Worm (Caenorhabditis elegans): ENCODE measurements around the gene srg-40.

The srg-40 gene

ce11 chrV:11200316-11200715 is 35.9 kb upstream of the srg-40 start, which contains the start of gene K10D6.3:
Gene K10D6.3, plus strand, starts transcription at chrV:11200616.
- TF ChIP-seq ceh-39 (tag; optimal IDR thresholded peaks at IDR 0.05) (no peak), drap-1 (GFP tag; optimal IDR thresholded peaks at IDR 0.05) (no peak), blmp-1 (tag; optimal IDR thresholded peaks at IDR 0.05) (no peak), nhr-237 (tag; optimal IDR thresholded peaks at IDR 0.05) (no peak), snpc-4 (tag; optimal IDR thresholded peaks at IDR 0.05) (no peak), pha-4 (tag; optimal IDR thresholded peaks at IDR 0.05) (no peak), lin-32 (GFP tag; optimal IDR thresholded peaks at IDR 0.05) (no peak), M03D4.4 (tag; optimal IDR thresholded peaks at IDR 0.05) (no peak), sptf-1 (tag; optimal IDR thresholded peaks at IDR 0.05) (no peak), ztf-11 (tag; optimal IDR thresholded peaks at IDR 0.05) (no peak), hlh-1 (tag; optimal IDR thresholded peaks at IDR 0.05) (no peak), nhr-2 (tag; optimal IDR thresholded peaks at IDR 0.05) (no peak), ceh-43 (GFP tag; optimal IDR thresholded peaks at IDR 0.05) (no peak), bed-3 (GFP tag; optimal IDR thresholded peaks at IDR 0.05) (no peak), tbx-8 (GFP tag; optimal IDR thresholded peaks at IDR 0.05) (no peak), lsy-2 (tag; optimal IDR thresholded peaks at IDR 0.05) (no peak), nhr-12 (tag; optimal IDR thresholded peaks at IDR 0.05) (no peak)

- TF ChIP-seq ceh-83 (GFP tag; optimal IDR thresholded peaks at IDR 0.05) (no peak), pha-4 (tag; optimal IDR thresholded peaks at IDR 0.05) (no peak), nhr-237 (tag; optimal IDR thresholded peaks at IDR 0.05) (no peak), unc-39 (tag; optimal IDR thresholded peaks at IDR 0.05) (no peak)
These were observed 35.1 kb upstream of the srg-40 start for ce11 chrV:11199497-11199896.

- TF ChIP-seq blmp-1 (tag; optimal IDR thresholded peaks at IDR 0.05), result peak; percentile 55
- TF ChIP-seq snpc-4 (tag; optimal IDR thresholded peaks at IDR 0.05), result no peak
These were observed 33.7 kb upstream of the srg-40 start for ce11 chrV:11198094-11198493.

- TF ChIP-seq mab-5 (tag; optimal IDR thresholded peaks at IDR 0.05), result no peak
- no peak for TF ChIP-seq lsy-2 (tag; optimal IDR thresholded peaks at IDR 0.05)
- no peak for TF ChIP-seq mep-1 (tag; optimal IDR thresholded peaks at IDR 0.05)
- no peak for TF ChIP-seq ceh-43 (GFP tag; optimal IDR thresholded peaks at IDR 0.05)
- no peak for TF ChIP-seq mls-2 (tag; optimal IDR thresholded peaks at IDR 0.05)
- no peak for TF ChIP-seq zip-8 (tag; optimal IDR thresholded peaks at IDR 0.05)
- TF ChIP-seq sem-2 (GFP tag; optimal IDR thresholded peaks at IDR 0.05), result no peak
- no peak for TF ChIP-seq flh-1 (GFP tag; optimal IDR thresholded peaks at IDR 0.05)
- TF ChIP-seq ces-1 (GFP tag; optimal IDR thresholded peaks at IDR 0.05), result no peak
- TF ChIP-seq cnd-1 (tag; optimal IDR thresholded peaks at IDR 0.05), result no peak
- TF ChIP-seq ceh-83 (GFP tag; optimal IDR thresholded peaks at IDR 0.05), result no peak
- no peak for TF ChIP-seq drap-1 (GFP tag; optimal IDR thresholded peaks at IDR 0.05)
- no peak for TF ChIP-seq nhr-237 (tag; optimal IDR thresholded peaks at IDR 0.05)
- no peak for TF ChIP-seq lin-32 (GFP tag; optimal IDR thresholded peaks at IDR 0.05)
- no peak for TF ChIP-seq unc-120 (tag; optimal IDR thresholded peaks at IDR 0.05; ENCODE audit: poor library complexity, severe bottlenecking)
- no peak for TF ChIP-seq M03D4.4 (tag; optimal IDR thresholded peaks at IDR 0.05)
- no peak for TF ChIP-seq lin-13 (tag; optimal IDR thresholded peaks at IDR 0.05)
These were observed 32.4 kb upstream of the srg-40 start for ce11 chrV:11196631-11197258.

ce11 chrV:11196109-11196508 is 31.7 kb upstream of the srg-40 start, which contains the start of gene clc-6:
Gene clc-6, minus strand, starts transcription at chrV:11196209.
- TF ChIP-seq cnd-1 (tag; optimal IDR thresholded peaks at IDR 0.05) (no peak), bed-3 (GFP tag; optimal IDR thresholded peaks at IDR 0.05) (no peak), sptf-1 (tag; optimal IDR thresholded peaks at IDR 0.05) (no peak), mls-2 (tag; optimal IDR thresholded peaks at IDR 0.05) (no peak), ces-1 (GFP tag; optimal IDR thresholded peaks at IDR 0.05) (no peak), unc-39 (tag; optimal IDR thresholded peaks at IDR 0.05) (no peak), elt-3 (tag; optimal IDR thresholded peaks at IDR 0.05) (no peak), zip-8 (tag; optimal IDR thresholded peaks at IDR 0.05) (no peak), nhr-28 (tag; optimal IDR thresholded peaks at IDR 0.05) (no peak), lin-32 (GFP tag; optimal IDR thresholded peaks at IDR 0.05) (no peak), ceh-39 (tag; optimal IDR thresholded peaks at IDR 0.05) (no peak), mep-1 (tag; optimal IDR thresholded peaks at IDR 0.05) (no peak), unc-120 (tag; optimal IDR thresholded peaks at IDR 0.05; ENCODE audit: poor library complexity, severe bottlenecking) (no peak)
